Fruit fly (Drosophila melanogaster): ENCODE data around the gene CG13458.

dm6 chr3L:15131278-15131677 is 17.9 kb downstream of the CG13458 start, which contains the start of gene CG13457:
- no peak for TF ChIP-seq Dll (optimal IDR thresholded peaks at IDR 0.05)
- TF ChIP-seq psq (optimal IDR thresholded peaks at IDR 0.05) = no peak
- TF ChIP-seq pan (optimal IDR thresholded peaks at IDR 0.05) = no peak
- TF ChIP-seq CG8478 (optimal IDR thresholded peaks at IDR 0.05) = no peak
- TF ChIP-seq usp (GFP tag; optimal IDR thresholded peaks at IDR 0.05) = no peak
